Fruit fly (Drosophila melanogaster) whole organism, wandering third instar larva: ENCODE measurements around the gene TfAP-2.

Experiments
- Abd-B ChIP-seq: fragments of >200 bp; optimal IDR thresholded peaks from 2 replicates; lab custom pipeline; 2017; ENCODE audit warnings: missing biosample characterization, missing genetic modification characterization
- Dfd ChIP-seq: fragments of >200 bp; optimal IDR thresholded peaks from 2 replicates; lab custom pipeline; 2017; ENCODE audit warnings: missing biosample characterization, missing genetic modification characterization
- Dif ChIP-seq: fragments of 200-275, 200-300 bp; sonication (Bioruptor generic); optimal IDR thresholded peaks from 2 replicates; lab custom pipeline; 2018; ENCODE audit warnings: missing biosample characterization, missing genetic modification characterization; ENCODE audit not compliant: partially characterized antibody
- Hnf4 ChIP-seq: fragments of 200-800 bp; sonication (Bioruptor generic); optimal IDR thresholded peaks from 2 replicates; lab custom pipeline; 2016; ENCODE audit warnings: missing biosample characterization, mild to moderate bottlenecking, missing genetic modification characterization
- br ChIP-seq: fragments of 200-800 bp; sonication (Bioruptor generic); optimal IDR thresholded peaks from 2 replicates; lab custom pipeline; 2016; ENCODE audit warnings: missing biosample characterization, missing genetic modification characterization
- fru ChIP-seq: fragments of 200-800 bp; sonication (Bioruptor generic); optimal IDR thresholded peaks from 3 replicates; lab custom pipeline; 2016; ENCODE audit warnings: missing biosample characterization, mild to moderate bottlenecking, missing genetic modification characterization
- jim ChIP-seq: fragments of 175-275, 200-325 bp; sonication (Bioruptor generic); optimal IDR thresholded peaks from 2 replicates; lab custom pipeline; 2016; ENCODE audit warnings: missing biosample characterization, mild to moderate bottlenecking, missing genetic modification characterization
- lola ChIP-seq: fragments of >200 bp; optimal IDR thresholded peaks from 2 replicates; lab custom pipeline; 2017; ENCODE audit warnings: missing biosample characterization, missing genetic modification characterization
- usp ChIP-seq: fragments of >200 bp; optimal IDR thresholded peaks from 2 replicates; lab custom pipeline; 2017; ENCODE audit warnings: missing biosample characterization, missing genetic modification characterization

- TF ChIP-seq Dfd (GFP tag; lab: Kevin White, UChicago) (no peak), lola (no peak), usp (GFP tag; lab: Kevin White, UChicago) (no peak), jim (no peak), Hnf4 (GFP tag; lab: Kevin White, UChicago) (no peak), Abd-B (GFP tag; lab: Kevin White, UChicago) (no peak), br (no peak), fru (GFP tag; lab: Kevin White, UChicago) (no peak), Dif (GFP tag; lab: Kevin White, UChicago) (no peak)
Measured at dm6 chr3L:21554752-21555151, 31.9 kb upstream of the TfAP-2 start, which contains the start of gene Wnk.
